Fruit fly (Drosophila melanogaster) whole organism, embryonic: ENCODE measurements around the gene ClC-a.

Source experiments
- CG10147 ChIP-seq: fragments of 200-800 bp; sonication (Bioruptor generic); optimal IDR thresholded peaks from 2 replicates; lab custom pipeline; 2019; ENCODE audit warnings: missing biosample characterization, mild to moderate bottlenecking, missing genetic modification characterization, moderate library complexity
- CG10462 ChIP-seq: fragments of 200-800 bp; sonication (Bioruptor generic); optimal IDR thresholded peaks from 2 replicates; lab custom pipeline; 2016; ENCODE audit warnings: missing biosample characterization, missing genetic modification characterization
- CG11398 ChIP-seq: fragments of 200-800 bp; sonication (Bioruptor generic); optimal IDR thresholded peaks from 2 replicates; lab custom pipeline; 2016; ENCODE audit warnings: missing biosample characterization, missing genetic modification characterization
- CG12942 ChIP-seq: fragments of 200-800 bp; sonication (Bioruptor generic); optimal IDR thresholded peaks from 3 replicates; lab custom pipeline; 2016; ENCODE audit warnings: missing biosample characterization, missing genetic modification characterization
- CG13123 ChIP-seq: fragments of 200-800 bp; sonication (Bioruptor generic); optimal IDR thresholded peaks from 2 replicates; lab custom pipeline; 2016; ENCODE audit warnings: missing biosample characterization, missing genetic modification characterization
- CG13287 ChIP-seq: fragments of 200-800 bp; sonication (Bioruptor generic); IDR thresholded peaks from 2 replicates; pipeline ENCODE4 v1.3.6; 2022; ENCODE audit warnings: missing biosample characterization, missing genetic modification characterization; ENCODE audit not compliant: partially characterized antibody
- CG14050 ChIP-seq: fragments of 200-800 bp; sonication (Bioruptor generic); IDR thresholded peaks from 3 replicates; pipeline ENCODE4 v1.3.6; 2022; ENCODE audit warnings: missing biosample characterization, missing genetic modification characterization
- CG15073 ChIP-seq: fragments of 200-800 bp; sonication (Bioruptor generic); optimal IDR thresholded peaks from 2 replicates; lab custom pipeline; 2016; ENCODE audit warnings: missing biosample characterization, missing genetic modification characterization
- CG15269 ChIP-seq: fragments of 200-800 bp; sonication (Bioruptor generic); optimal IDR thresholded peaks from 2 replicates; lab custom pipeline; 2018; ENCODE audit warnings: missing biosample characterization, mild to moderate bottlenecking, missing genetic modification characterization, moderate library complexity
- CG1529 ChIP-seq: fragments of 200-800 bp; sonication (Bioruptor generic); optimal IDR thresholded peaks from 3 replicates; lab custom pipeline; 2018; ENCODE audit warnings: missing biosample characterization, missing genetic modification characterization
- CG17385 ChIP-seq: fragments of 200-800 bp; sonication (Bioruptor generic); optimal IDR thresholded peaks from 3 replicates; lab custom pipeline; 2018; ENCODE audit warnings: missing biosample characterization, mild to moderate bottlenecking, missing genetic modification characterization
- CG2120 ChIP-seq: fragments of 200-800 bp; sonication (Bioruptor generic); optimal IDR thresholded peaks from 3 replicates; lab custom pipeline; 2016; ENCODE audit warnings: missing biosample characterization, missing genetic modification characterization
- CG2199 ChIP-seq: fragments of 200-800 bp; sonication (Bioruptor generic); IDR thresholded peaks from 3 replicates; pipeline ENCODE4 v1.3.6; 2022; ENCODE audit warnings: missing biosample characterization, missing genetic modification characterization
- CG30403 ChIP-seq: fragments of 200-800 bp; sonication (Bioruptor generic); optimal IDR thresholded peaks from 3 replicates; lab custom pipeline; 2016; ENCODE audit warnings: missing biosample characterization, missing genetic modification characterization
- CG31224 ChIP-seq: fragments of 200-800 bp; sonication (Bioruptor generic); IDR thresholded peaks from 2 replicates; pipeline ENCODE4 v1.3.6; 2022; ENCODE audit warnings: missing biosample characterization, missing genetic modification characterization
- CG34224 ChIP-seq: fragments of 200-800 bp; sonication (Bioruptor generic); IDR thresholded peaks from 3 replicates; pipeline ENCODE4 v1.3.6; 2022; ENCODE audit warnings: missing biosample characterization, missing genetic modification characterization; ENCODE audit not compliant: partially characterized antibody
- CG42726 ChIP-seq: fragments of 200-800 bp; sonication (Bioruptor generic); IDR thresholded peaks from 2 replicates; pipeline ENCODE4 v1.3.6; 2022; ENCODE audit warnings: missing biosample characterization, missing genetic modification characterization; ENCODE audit not compliant: partially characterized antibody
- CG4617 ChIP-seq: fragments of 200-800 bp; sonication (Bioruptor generic); optimal IDR thresholded peaks from 3 replicates; lab custom pipeline; 2016; ENCODE audit warnings: missing biosample characterization, missing genetic modification characterization, borderline replicate concordance
- CG5180 ChIP-seq: fragments of 200-800 bp; sonication (Bioruptor generic); optimal IDR thresholded peaks from 3 replicates; lab custom pipeline; 2017; ENCODE audit warnings: missing biosample characterization, missing genetic modification characterization, mild to moderate bottlenecking, moderate library complexity, missing genetic modification reagents
- CG7928 ChIP-seq: fragments of 200-800 bp; sonication (Bioruptor generic); optimal IDR thresholded peaks from 2 replicates; lab custom pipeline; 2017; ENCODE audit warnings: missing biosample characterization, mild to moderate bottlenecking, missing genetic modification characterization
- CrebB ChIP-seq: fragments of 200-800 bp; sonication (Bioruptor generic); optimal IDR thresholded peaks from 3 replicates; lab custom pipeline; 2018; ENCODE audit warnings: missing biosample characterization, mild to moderate bottlenecking, missing genetic modification characterization
- Dfd ChIP-seq, 2 experiments: fragments of >200 bp; optimal IDR thresholded peaks; 2 replicates each; lab custom pipeline; 2017; ENCODE audit warnings: missing biosample characterization in 2 of 2, missing genetic modification characterization in 2 of 2
- E2f1 ChIP-seq: fragments of 200-800 bp; sonication (Bioruptor generic); IDR thresholded peaks from 2 replicates; pipeline ENCODE4 v1.3.6; 2022; ENCODE audit warnings: missing biosample characterization, missing genetic modification characterization
- ERR ChIP-seq: fragments of 200-800 bp; sonication (Bioruptor generic); optimal IDR thresholded peaks from 2 replicates; lab custom pipeline; 2016; ENCODE audit warnings: missing biosample characterization, missing genetic modification characterization
- Ets65A ChIP-seq: fragments of 200-800 bp; sonication (Bioruptor generic); peaks from one replicate; lab custom pipeline; 2016; ENCODE audit warnings: missing biosample characterization, missing genetic modification characterization
- GATAe ChIP-seq: fragments of 200-800 bp; sonication (Bioruptor generic); conservative IDR thresholded peaks from 2 replicates; pipeline ENCODE4 v1.3.6; 2022; ENCODE audit warnings: missing biosample characterization, missing genetic modification characterization
- MTF-1 ChIP-seq: fragments of 200-800 bp; sonication (Bioruptor generic); optimal IDR thresholded peaks from 2 replicates; lab custom pipeline; 2018; ENCODE audit warnings: missing biosample characterization, mild to moderate bottlenecking, missing genetic modification characterization, borderline replicate concordance
- Myb ChIP-seq: fragments of 200-800 bp; sonication (Bioruptor generic); optimal IDR thresholded peaks from 2 replicates; lab custom pipeline; 2016; ENCODE audit warnings: missing biosample characterization, missing genetic modification characterization
- Ssrp ChIP-seq: fragments of 200-800 bp; sonication (Bioruptor generic); optimal IDR thresholded peaks from 2 replicates; lab custom pipeline; 2018; ENCODE audit warnings: missing biosample characterization, mild to moderate bottlenecking, missing genetic modification characterization, moderate library complexity
- Tbp ChIP-seq: fragments of >200 bp; optimal IDR thresholded peaks from 2 replicates; lab custom pipeline; 2018; ENCODE audit warnings: missing biosample characterization, missing genetic modification characterization
- chif ChIP-seq, 2 experiments: fragments of 200-800 bp; sonication (Bioruptor generic); optimal IDR thresholded peaks; 3 replicates each; lab custom pipeline; 2016; ENCODE audit warnings: missing biosample characterization in 2 of 2, missing genetic modification characterization in 2 of 2
- dan ChIP-seq: fragments of 200-800 bp; sonication (Bioruptor generic); IDR thresholded peaks from 2 replicates; pipeline ENCODE4 v1.3.6; 2022; ENCODE audit warnings: missing biosample characterization, missing genetic modification characterization
- dmrt11E ChIP-seq: fragments of 200-800 bp; sonication (Bioruptor generic); optimal IDR thresholded peaks from 3 replicates; lab custom pipeline; 2018; ENCODE audit warnings: missing biosample characterization, mild to moderate bottlenecking, missing genetic modification characterization, moderate library complexity
- dysf ChIP-seq: fragments of 200-800 bp; sonication (Bioruptor generic); IDR thresholded peaks from 3 replicates; pipeline ENCODE4 v1.3.6; 2022; ENCODE audit warnings: missing biosample characterization, missing genetic modification characterization
- gcm ChIP-seq: fragments of 200-800 bp; sonication (Bioruptor generic); optimal IDR thresholded peaks from 2 replicates; lab custom pipeline; 2019; ENCODE audit warnings: missing biosample characterization, mild to moderate bottlenecking, missing genetic modification characterization, moderate library complexity
- gt ChIP-seq: fragments of 200-800 bp; sonication (Bioruptor generic); IDR thresholded peaks from 2 replicates; pipeline ENCODE4 v1.3.6; 2022; ENCODE audit warnings: missing biosample characterization, missing genetic modification characterization
- jing ChIP-seq: fragments of 200-800 bp; sonication (Bioruptor generic); optimal IDR thresholded peaks from 2 replicates; lab custom pipeline; 2018; ENCODE audit warnings: missing biosample characterization, mild to moderate bottlenecking, missing genetic modification characterization
- lab ChIP-seq: fragments of 200-800 bp; sonication (Bioruptor generic); optimal IDR thresholded peaks from 3 replicates; lab custom pipeline; 2017; ENCODE audit warnings: missing biosample characterization, missing genetic modification characterization, mild to moderate bottlenecking, moderate library complexity, missing genetic modification reagents
- lilli ChIP-seq: fragments of 200-800 bp; sonication (Bioruptor generic); optimal IDR thresholded peaks from 3 replicates; lab custom pipeline; 2016; ENCODE audit warnings: missing biosample characterization, missing genetic modification characterization
- nau ChIP-seq: fragments of 200-800 bp; sonication (Bioruptor generic); optimal IDR thresholded peaks from 3 replicates; lab custom pipeline; 2017; ENCODE audit warnings: missing biosample characterization, mild to moderate bottlenecking, missing genetic modification characterization, missing genetic modification reagents
- p53 ChIP-seq: fragments of 200-800 bp; sonication (Bioruptor generic); optimal IDR thresholded peaks from 2 replicates; lab custom pipeline; 2016; ENCODE audit warnings: missing biosample characterization, missing genetic modification characterization
- prd ChIP-seq, 3 experiments: fragments of >200 bp in 2 of 3; fragments of 200-800 bp in 1 of 3; sonication (Bioruptor generic) in 1 of 3; optimal IDR thresholded peaks in 2 of 3; IDR thresholded peaks in 1 of 3; 2 replicates in 2 of 3; 3 replicates in 1 of 3; pipeline versions ENCODE4 v1.3.6 to Lab custom; 2017 to 2022; ENCODE audit warnings: missing biosample characterization in 1 of 3, missing genetic modification characterization in 1 of 3
- run ChIP-seq: fragments of 200-800 bp; sonication (Bioruptor generic); optimal IDR thresholded peaks from 3 replicates; lab custom pipeline; 2018; ENCODE audit warnings: missing biosample characterization, mild to moderate bottlenecking, missing genetic modification characterization
- sima ChIP-seq: fragments of 200-800 bp; sonication (Bioruptor generic); optimal IDR thresholded peaks from 2 replicates; lab custom pipeline; 2016; ENCODE audit warnings: missing biosample characterization, missing genetic modification characterization
- sug ChIP-seq: fragments of 200-800 bp; optimal IDR thresholded peaks from 2 replicates; lab custom pipeline; 2019; ENCODE audit warnings: missing biosample characterization, mild to moderate bottlenecking, missing genetic modification characterization, moderate library complexity
- ttk ChIP-seq: fragments of 200-800 bp; sonication (Bioruptor generic); IDR thresholded peaks from 2 replicates; pipeline ENCODE4 v2.1.2; 2022; ENCODE audit warnings: missing biosample characterization, missing genetic modification characterization
- twi ChIP-seq: fragments of 200-800 bp; optimal IDR thresholded peaks from 2 replicates; lab custom pipeline; 2019; ENCODE audit warnings: missing biosample characterization, mild to moderate bottlenecking, missing genetic modification characterization, moderate library complexity
- zfh2 ChIP-seq: fragments of 200-800 bp; sonication (Bioruptor generic); optimal IDR thresholded peaks from 2 replicates; lab custom pipeline; 2016; ENCODE audit warnings: missing biosample characterization, missing genetic modification characterization

The ClC-a gene

DNA sequence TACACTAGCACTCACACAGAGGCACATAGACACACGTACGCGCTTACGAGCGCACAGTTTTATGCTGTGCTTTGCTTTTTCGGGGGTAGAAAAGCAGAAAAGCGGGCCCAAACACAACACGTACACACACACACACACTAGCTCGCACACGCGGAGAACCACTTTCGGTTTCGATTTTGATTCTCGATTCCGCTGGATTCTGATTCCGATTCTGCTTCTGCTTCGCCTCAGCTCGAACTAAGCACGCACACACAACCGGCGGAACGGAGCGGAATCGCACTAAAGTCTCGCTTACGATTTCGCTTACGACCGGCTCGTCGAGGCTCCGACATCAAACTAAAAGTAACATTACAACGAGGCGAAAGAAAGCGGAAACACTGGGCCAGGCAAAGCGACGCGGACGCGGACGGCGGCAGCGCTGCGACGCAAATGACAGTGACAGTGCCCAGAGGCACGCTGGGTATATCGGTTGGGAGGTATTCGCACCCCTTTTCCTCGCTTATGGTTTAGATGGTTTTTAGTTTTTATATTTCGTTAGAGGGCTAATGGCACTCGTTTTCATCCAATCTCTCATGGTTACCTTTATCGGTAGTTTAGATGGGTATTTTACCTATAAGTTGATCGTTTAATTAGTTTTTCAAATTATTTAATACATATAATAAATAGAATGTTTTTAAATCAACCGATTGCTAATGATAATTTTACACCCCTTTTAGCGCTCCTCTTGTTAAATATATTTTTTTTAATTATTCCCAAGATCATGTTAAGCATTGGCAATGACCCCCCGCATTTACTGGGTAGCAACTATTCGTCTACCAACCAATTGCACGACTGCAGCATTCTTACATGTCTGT is 34.8 kb downstream of the ClC-a start (continued):
- TF ChIP-seq CG42726: peak; percentile 57; the same call in 1 of the 2 replicates
- TF ChIP-seq sima: peak; percentile 18
- 0 out of 2 replicates have a peak, but pooled peaks have one; percentile 27 for TF ChIP-seq E2f1
- peak; percentile 72 for TF ChIP-seq Ets65A (GFP tag; lab: Kevin White, UChicago)
- no peak for TF ChIP-seq p53 (GFP tag; lab: Kevin White, UChicago)
- no peak for TF ChIP-seq dan
- TF ChIP-seq Dfd (GFP tag; optimal IDR thresholded peaks at IDR 0.05; lab: Kevin White, UChicago): no peak
- peak; percentile 36 for TF ChIP-seq CG10147
- TF ChIP-seq CG15073: peak; percentile 33
- peak; percentile 47; the same call in 2 of the 3 replicates for TF ChIP-seq dysf (GFP tag; lab: Robert Waterston, UW)
- TF ChIP-seq CG14050 (GFP tag; lab: Robert Waterston, UW): 0 out of 3 replicates have a peak, but pooled peaks have one; percentile 8
- TF ChIP-seq ERR: no peak
- peak; percentile 27 for TF ChIP-seq CG4617 (GFP tag; lab: Kevin White, UChicago)
- TF ChIP-seq lab (GFP tag; lab: Kevin White, UChicago): peak; percentile 63
- TF ChIP-seq MTF-1: peak; percentile 39
- TF ChIP-seq gcm (GFP tag; lab: Kevin White, UChicago): peak; percentile 26
- no peak for TF ChIP-seq run
- TF ChIP-seq lilli (GFP tag; lab: Kevin White, UChicago): peak; percentile 39
- TF ChIP-seq Tbp (GFP tag; lab: Kevin White, UChicago): no peak
- peak; percentile 43 for TF ChIP-seq twi
- TF ChIP-seq CG13123 (GFP tag; lab: Kevin White, UChicago): peak; percentile 27
- no peak for TF ChIP-seq nau (GFP tag; lab: Kevin White, UChicago)
- TF ChIP-seq CG13287: peak; percentile 32; the same call in 1 of the 2 replicates
- TF ChIP-seq ttk: peak; percentile 19
- peak; percentile 25 for TF ChIP-seq CrebB (tag; lab: Kevin White, UChicago)
- peak; percentile 79 for TF ChIP-seq dmrt11E (tag; lab: Kevin White, UChicago)
- TF ChIP-seq CG31224: no peak
- TF ChIP-seq CG5180 (GFP tag; lab: Kevin White, UChicago): peak; percentile 95
- TF ChIP-seq chif (GFP tag; optimal IDR thresholded peaks at IDR 0.05; lab: Kevin White, UChicago): peak; percentile 2 to 40
- peak; percentile 56 for TF ChIP-seq CG2120
- no peak for TF ChIP-seq prd (optimal IDR thresholded peaks at IDR 0.05; lab: Kevin White, UChicago)
- peak; percentile 68; the same call in 2 of the 3 replicates for TF ChIP-seq prd (GFP tag; IDR thresholded peaks at IDR 0.05; lab: Robert Waterston, UW)
- TF ChIP-seq gt: no peak
- no peak for TF ChIP-seq Myb (GFP tag; lab: Kevin White, UChicago)
- TF ChIP-seq zfh2 (GFP tag; lab: Kevin White, UChicago): peak; percentile 48
- peak; percentile 95 for TF ChIP-seq CG2199 (GFP tag; lab: Robert Waterston, UW)
- TF ChIP-seq CG11398 (GFP tag; lab: Kevin White, UChicago): peak; percentile 7
- peak; percentile 57 for TF ChIP-seq sug
- peak; percentile 37 for TF ChIP-seq CG12942
- peak; percentile 1 for TF ChIP-seq CG7928
- TF ChIP-seq CG17385 (GFP tag; lab: Kevin White, UChicago): peak; percentile 49
- no peak for TF ChIP-seq GATAe (GFP tag; lab: Robert Waterston, UW)
- TF ChIP-seq Ssrp (tag; lab: Kevin White, UChicago): peak; percentile 72
- peak; percentile 70 for TF ChIP-seq CG30403 (GFP tag; lab: Kevin White, UChicago)
- no peak for TF ChIP-seq jing (GFP tag; lab: Kevin White, UChicago)
- no peak for TF ChIP-seq CG34224 (GFP tag; lab: Robert Waterston, UW)
- TF ChIP-seq CG10462 (GFP tag; lab: Kevin White, UChicago): peak; percentile 55
- peak; percentile 57 for TF ChIP-seq CG15269
- peak; percentile 55 for TF ChIP-seq CG1529 (GFP tag; lab: Kevin White, UChicago)
